Worm (Caenorhabditis elegans) whole organism, L4 larva: Measurements from ENCODE around the gene col-103.

Experiments
- F37D6.2 ChIP-seq: sonication (generic microtip); optimal IDR thresholded peaks from 2 replicates; lab custom pipeline; 2016; ENCODE audit warnings: mild to moderate bottlenecking, missing genetic modification characterization, missing compliant biosample characterization
- ceh-62 ChIP-seq: sonication (generic microtip); optimal IDR thresholded peaks from 2 replicates; lab custom pipeline; 2017; ENCODE audit warnings: missing biosample characterization, missing genetic modification characterization
- dve-1 ChIP-seq: sonication (generic microtip); optimal IDR thresholded peaks from 2 replicates; lab custom pipeline; 2017; ENCODE audit warnings: antibody characterized with exemption, mild to moderate bottlenecking, missing genetic modification characterization, missing compliant biosample characterization; ENCODE audit not compliant: insufficient read depth
- nhr-76 ChIP-seq: fragments of 150-350 bp; optimal IDR thresholded peaks from 2 replicates; lab custom pipeline; 2014; ENCODE audit warnings: missing biosample characterization, missing genetic modification characterization

ce11 chrIV:773580-773979 lies 10.1 kb upstream of the col-103 start:
- TF ChIP-seq nhr-76 (tag; lab: Kevin White, UChicago) (no peak), dve-1 (no peak), ceh-62 (tag; lab: Kevin White, UChicago) (no peak), F37D6.2 (tag; lab: Kevin White, UChicago) (no peak)
